Fruit fly (Drosophila melanogaster) whole organism, wandering third instar larva: ENCODE results near the gene Muc68Ca.

ENCODE experiments used
- GATAd ChIP-seq: sonication (Bioruptor generic); optimal IDR thresholded peaks from 2 replicates; lab custom pipeline; 2016; ENCODE audit warnings: missing biosample characterization, missing genetic modification characterization
- Hr83 ChIP-seq: fragments of 200-300 bp; sonication (Bioruptor generic); optimal IDR thresholded peaks from 2 replicates; lab custom pipeline; 2016; ENCODE audit warnings: missing biosample characterization, mild to moderate bottlenecking, missing genetic modification characterization, moderate library complexity; ENCODE audit not compliant: poor library complexity, severe bottlenecking
- dl ChIP-seq, 2 experiments: fragments of 175-275, 200-275 bp in 1 of 2; fragments of 200-275 bp in 1 of 2; sonication (Bioruptor generic); optimal IDR thresholded peaks; lab custom pipeline; 2018; ENCODE audit warnings: mild to moderate bottlenecking in 2 of 2, missing biosample characterization in 2 of 2, missing genetic modification characterization in 2 of 2, moderate library complexity in 2 of 2; ENCODE audit not compliant: partially characterized antibody in 2 of 2, insufficient read depth in 1 of 2
- dsf ChIP-seq: sonication (Bioruptor generic); optimal IDR thresholded peaks from 2 replicates; lab custom pipeline; 2016; ENCODE audit warnings: missing biosample characterization, missing genetic modification characterization, borderline replicate concordance
- lola ChIP-seq: fragments of >200 bp; optimal IDR thresholded peaks from 2 replicates; lab custom pipeline; 2017; ENCODE audit warnings: missing biosample characterization, missing genetic modification characterization
- psq ChIP-seq: fragments of 200-800 bp; sonication (Bioruptor generic); optimal IDR thresholded peaks from 3 replicates; lab custom pipeline; 2017; ENCODE audit warnings: missing biosample characterization, mild to moderate bottlenecking, missing genetic modification characterization, moderate library complexity
- tai ChIP-seq: sonication (Bioruptor generic); optimal IDR thresholded peaks from 2 replicates; lab custom pipeline; 2016; ENCODE audit warnings: missing biosample characterization, missing genetic modification characterization

DNA sequence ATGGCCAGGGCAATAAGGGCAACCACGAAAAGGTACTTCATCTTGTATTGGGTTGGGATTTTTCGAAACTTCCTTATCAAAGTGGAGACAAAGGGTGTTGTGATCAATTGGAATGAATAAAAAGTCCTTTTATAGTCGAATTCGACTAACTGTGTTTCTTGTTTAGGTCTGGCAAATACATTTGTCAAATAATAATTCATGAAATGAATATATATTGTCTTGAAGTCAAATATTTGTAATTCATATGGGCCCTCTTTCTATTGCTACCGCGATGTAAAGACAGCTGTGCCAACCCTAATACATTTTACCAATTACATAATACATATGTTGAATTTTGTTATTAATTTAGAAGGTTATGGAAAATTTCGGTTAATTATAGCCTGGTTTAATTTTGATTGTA, 42.5 kb downstream of the Muc68Ca start, which contains the start of gene CG33271:
- no peak for TF ChIP-seq psq (GFP tag; lab: Kevin White, UChicago)
- no peak for TF ChIP-seq Hr83
- TF ChIP-seq dl (GFP tag; optimal IDR thresholded peaks at IDR 0.05; lab: Kevin White, UChicago; ENCODE audit: insufficient read depth in 1 of 2, partially characterized antibody in 2 of 2) = no peak
- no peak for TF ChIP-seq dsf (GFP tag; lab: Kevin White, UChicago)
- no peak for TF ChIP-seq GATAd (GFP tag; lab: Kevin White, UChicago)
- no peak for TF ChIP-seq tai (GFP tag; lab: Kevin White, UChicago)
- TF ChIP-seq lola (GFP tag; lab: Kevin White, UChicago) = no peak
